Fruit fly (Drosophila melanogaster) whole organism, prepupa: ENCODE data around the gene LSm-4.
A peak's percentile ranks its signal among the peaks of the same experiment; 100 is the strongest.

Experiments used
- CG11294 ChIP-seq: fragments of 200-800 bp; sonication (Bioruptor generic); IDR thresholded peaks from 2 replicates; pipeline ENCODE4 v1.3.6; 2022; ENCODE audit warnings: missing biosample characterization, missing genetic modification characterization
- CG16779 ChIP-seq: fragments of 200-800 bp; sonication (Bioruptor generic); optimal IDR thresholded peaks from 3 replicates; lab custom pipeline; 2017; ENCODE audit warnings: missing biosample characterization, mild to moderate bottlenecking, missing genetic modification characterization
- CG8632 ChIP-seq: fragments of 200-800 bp; sonication (Bioruptor generic); optimal IDR thresholded peaks from 3 replicates; lab custom pipeline; 2016; ENCODE audit warnings: missing biosample characterization, missing genetic modification characterization
- Eip75B ChIP-seq: fragments of 200-800 bp; sonication (Bioruptor generic); optimal IDR thresholded peaks from 3 replicates; lab custom pipeline; 2016; ENCODE audit warnings: missing biosample characterization, missing genetic modification characterization
- Gug ChIP-seq: fragments of 200-800 bp; sonication (Bioruptor generic); IDR thresholded peaks from 2 replicates; pipeline ENCODE4 v1.3.6; 2022; ENCODE audit warnings: missing biosample characterization, missing genetic modification characterization
- Hr38 ChIP-seq: sonication (Bioruptor generic); optimal IDR thresholded peaks from 2 replicates; lab custom pipeline; 2016; ENCODE audit warnings: missing biosample characterization, missing genetic modification characterization
- OdsH ChIP-seq: fragments of 200-800 bp; sonication (Bioruptor generic); optimal IDR thresholded peaks from 3 replicates; lab custom pipeline; 2016; ENCODE audit warnings: missing biosample characterization, missing genetic modification characterization
- Smox ChIP-seq: fragments of 200-800 bp; sonication (Bioruptor generic); optimal IDR thresholded peaks from 3 replicates; lab custom pipeline; 2016; ENCODE audit warnings: missing biosample characterization, missing genetic modification characterization
- cyc ChIP-seq: fragments of 200-800 bp; sonication (Bioruptor generic); optimal IDR thresholded peaks from 3 replicates; lab custom pipeline; 2016; ENCODE audit warnings: missing biosample characterization, missing genetic modification characterization
- eg ChIP-seq: fragments of 200-800 bp; sonication (Bioruptor generic); IDR thresholded peaks from 3 replicates; pipeline ENCODE4 v1.3.6; 2022; ENCODE audit warnings: missing biosample characterization, missing genetic modification characterization
- fd85E ChIP-seq: fragments of 200-800 bp; sonication (Bioruptor generic); optimal IDR thresholded peaks from 3 replicates; lab custom pipeline; 2016; ENCODE audit warnings: missing biosample characterization, missing genetic modification characterization
- vri ChIP-seq: fragments of 200-800 bp; sonication (Bioruptor generic); optimal IDR thresholded peaks from 3 replicates; lab custom pipeline; 2016; ENCODE audit warnings: missing biosample characterization, mild to moderate bottlenecking, missing genetic modification characterization

- TF ChIP-seq vri (GFP tag; lab: Kevin White, UChicago) (peak; percentile 55), Hr38 (no peak), OdsH (GFP tag; lab: Kevin White, UChicago) (no peak), CG16779 (no peak), cyc (GFP tag; lab: Kevin White, UChicago) (no peak), CG11294 (no peak), eg (GFP tag; lab: Robert Waterston, UW) (no peak), Gug (GFP tag; lab: Robert Waterston, UW) (no peak), Smox (GFP tag; lab: Kevin White, UChicago) (no peak), Eip75B (GFP tag; lab: Kevin White, UChicago) (no peak), fd85E (GFP tag; lab: Kevin White, UChicago) (no peak), CG8632 (GFP tag; lab: Kevin White, UChicago) (no peak)
Measured at dm6 chr2L:10395642-10396487, 9.1 kb downstream of the LSm-4 start, which contains the start of gene Mdh1.
